Worm (Caenorhabditis elegans): ENCODE measurements around the gene str-69.

DNA sequence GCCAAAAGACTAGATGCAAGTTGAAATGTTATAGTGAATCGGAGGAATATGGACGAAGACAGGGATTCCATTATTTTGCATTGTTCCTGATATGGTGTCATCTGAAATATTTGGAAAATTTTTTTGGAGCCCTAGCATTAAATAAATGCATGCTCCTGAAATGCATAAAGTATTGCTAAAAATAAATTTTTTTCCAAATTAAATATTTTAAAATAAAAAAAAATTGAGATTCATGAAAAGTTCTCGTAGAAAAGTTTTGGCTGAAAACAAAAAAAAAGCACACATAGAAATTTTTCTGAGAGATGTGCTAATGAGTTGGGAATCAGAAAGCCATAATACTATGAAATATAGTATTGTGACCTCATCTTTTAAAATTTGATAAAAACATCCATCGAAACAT lies 49.4 kb upstream of the str-69 start, which contains the start of gene srab-7:
- TF ChIP-seq rpc-1 (optimal IDR thresholded peaks at IDR 0.05) (no peak), rpc-1 (tag; optimal IDR thresholded peaks at IDR 0.05) (no peak), ama-1 (optimal IDR thresholded peaks at IDR 0.05) (no peak), ama-1 (GFP tag; optimal IDR thresholded peaks at IDR 0.05) (no peak), nfya-2 (GFP tag; IDR thresholded peaks at IDR 0.05) (no peak), Y67H2A.10 (GFP tag; conservative IDR thresholded peaks at IDR 0.05) (no peak), snpc-4 (GFP tag; optimal IDR thresholded peaks at IDR 0.05) (no peak), snpc-4 (tag; optimal IDR thresholded peaks at IDR 0.05) (no peak), nhr-27 (tag; optimal IDR thresholded peaks at IDR 0.05) (no peak), gei-17 (GFP tag; optimal IDR thresholded peaks at IDR 0.05) (no peak), lin-26 (GFP tag; IDR thresholded peaks at IDR 0.05) (no peak), lin-35 (GFP tag; optimal IDR thresholded peaks at IDR 0.05) (no peak), dpl-1 (GFP tag; optimal IDR thresholded peaks at IDR 0.05) (no peak)
